Worm (Caenorhabditis elegans) whole organism, L4/young adult: ENCODE data around the gene best-6.

Source experiments
- W03F9.2 ChIP-seq: fragments of 150-350 bp; optimal IDR thresholded peaks from 2 replicates; lab custom pipeline; 2014; ENCODE audit warnings: missing biosample characterization, missing genetic modification characterization
- dao-5 ChIP-seq: sonication (generic microtip); optimal IDR thresholded peaks from 2 replicates; lab custom pipeline; 2016; ENCODE audit warnings: missing genotype, missing genetic modification characterization, moderate library complexity, missing compliant biosample characterization
- him-1 ChIP-seq: sonication (generic microtip); optimal IDR thresholded peaks from 2 replicates; lab custom pipeline; 2016; ENCODE audit warnings: missing genotype, missing genetic modification reagents, missing genetic modification characterization, missing compliant biosample characterization

ce11 chrIV:4986246-4986645, 42.6 kb downstream of the best-6 start, which contains the start of gene clec-177:
- no peak for TF ChIP-seq him-1
- TF ChIP-seq dao-5 (tag; lab: Kevin White, UChicago): no peak
- no peak for TF ChIP-seq W03F9.2
